Fruit fly (Drosophila melanogaster): ENCODE data around the gene Sry-beta.

Gene Sry-beta

dm6 chr3R:30046029-30047001, 6.8 kb downstream of the Sry-beta start, which contains the start of the genes RpL32 and CG7943 (continued):
- peak; percentile 95 for TF ChIP-seq lbe (GFP tag; optimal IDR thresholded peaks at IDR 0.05)
- TF ChIP-seq Meics (GFP tag; optimal IDR thresholded peaks at IDR 0.05): peak; percentile 97
- peak; percentile 97 for TF ChIP-seq sob (GFP tag; IDR thresholded peaks at IDR 0.05)
- peak; percentile 96 for TF ChIP-seq Atf6 (GFP tag; IDR thresholded peaks at IDR 0.05)
- peak; percentile 91 for TF ChIP-seq CG15011 (GFP tag; optimal IDR thresholded peaks at IDR 0.05)
- peak; percentile 78 for TF ChIP-seq Adf1 (GFP tag; IDR thresholded peaks at IDR 0.05)
- TF ChIP-seq toy (GFP tag; IDR thresholded peaks at IDR 0.05): peak; percentile 87
- TF ChIP-seq ham (GFP tag; IDR thresholded peaks at IDR 0.05): peak; percentile 89
- TF ChIP-seq CG15601 (tag; optimal IDR thresholded peaks at IDR 0.05): peak; percentile 83
- peak; percentile 85 for TF ChIP-seq nom (GFP tag; optimal IDR thresholded peaks at IDR 0.05)
- TF ChIP-seq CG6689 (GFP tag; IDR thresholded peaks at IDR 0.05): peak; percentile 92
- peak; percentile 94 for TF ChIP-seq ash1 (GFP tag; optimal IDR thresholded peaks at IDR 0.05)
- peak; percentile 100 for TF ChIP-seq tna (GFP tag; IDR thresholded peaks at IDR 0.05; ENCODE audit: partially characterized antibody)
- peak; percentile 81 for TF ChIP-seq fd102C (GFP tag; optimal IDR thresholded peaks at IDR 0.05)
- peak; percentile 85 for TF ChIP-seq CG7839 (tag; optimal IDR thresholded peaks at IDR 0.05)
- peak; percentile 100 for TF ChIP-seq Scr (GFP tag; IDR thresholded peaks at IDR 0.05; ENCODE audit: partially characterized antibody)
- TF ChIP-seq so (GFP tag; IDR thresholded peaks at IDR 0.05): peak; percentile 98
- TF ChIP-seq mirr (GFP tag; optimal IDR thresholded peaks at IDR 0.05): peak; percentile 95
- peak; percentile 96 for TF ChIP-seq CG18599 (GFP tag; optimal IDR thresholded peaks at IDR 0.05)
- peak; percentile 89 for TF ChIP-seq Vsx1 (GFP tag; optimal IDR thresholded peaks at IDR 0.05)
- peak; percentile 54 for TF ChIP-seq pros (GFP tag; optimal IDR thresholded peaks at IDR 0.05)
- peak; percentile 81 for TF ChIP-seq da (GFP tag; optimal IDR thresholded peaks at IDR 0.05)
- TF ChIP-seq zen (tag; optimal IDR thresholded peaks at IDR 0.05): peak; percentile 91
- peak; percentile 100 for TF ChIP-seq BEAF-32 (GFP tag; optimal IDR thresholded peaks at IDR 0.05)
- peak; percentile 90 for TF ChIP-seq HmgD (GFP tag; optimal IDR thresholded peaks at IDR 0.05)
- TF ChIP-seq CG17912 (GFP tag; optimal IDR thresholded peaks at IDR 0.05): peak; percentile 62
- TF ChIP-seq CG7745 (tag; optimal IDR thresholded peaks at IDR 0.05): no peak
- peak; percentile 82 for TF ChIP-seq wek (GFP tag; optimal IDR thresholded peaks at IDR 0.05)
- peak; percentile 83 for TF ChIP-seq jigr1 (GFP tag; IDR thresholded peaks at IDR 0.05)
- peak; percentile 94 for TF ChIP-seq CG11695 (GFP tag; IDR thresholded peaks at IDR 0.05)
- no peak for TF ChIP-seq lov (optimal IDR thresholded peaks at IDR 0.05)
- TF ChIP-seq lov (GFP tag; IDR thresholded peaks at IDR 0.05): peak; percentile 94
- TF ChIP-seq CoRest (tag; optimal IDR thresholded peaks at IDR 0.05): peak; percentile 85
- TF ChIP-seq Tbp (GFP tag; optimal IDR thresholded peaks at IDR 0.05): no peak
- no peak for TF ChIP-seq hth (optimal IDR thresholded peaks at IDR 0.05)
- peak; percentile 100 for TF ChIP-seq hbn (GFP tag; IDR thresholded peaks at IDR 0.05; ENCODE audit: partially characterized antibody)
- peak; percentile 88 for TF ChIP-seq fd96Cb (tag; optimal IDR thresholded peaks at IDR 0.05)
- TF ChIP-seq CG14667 (GFP tag; IDR thresholded peaks at IDR 0.05): peak; percentile 89
- peak; percentile 94 for TF ChIP-seq CG4328 (GFP tag; optimal IDR thresholded peaks at IDR 0.05)
- TF ChIP-seq CG11247 (GFP tag; IDR thresholded peaks at IDR 0.05): peak; percentile 96
- TF ChIP-seq MBD-R2 (GFP tag; IDR thresholded peaks at IDR 0.05): peak; percentile 89
- peak; percentile 86 for TF ChIP-seq grau (tag; optimal IDR thresholded peaks at IDR 0.05)
- peak; percentile 74 for TF ChIP-seq CG3065 (GFP tag; optimal IDR thresholded peaks at IDR 0.05)
- TF ChIP-seq Sry-β (GFP tag; optimal IDR thresholded peaks at IDR 0.05): peak; percentile 78
- TF ChIP-seq pan (optimal IDR thresholded peaks at IDR 0.05): no peak
- TF ChIP-seq pan (GFP tag; optimal IDR thresholded peaks at IDR 0.05 in 1 of 2, IDR thresholded peaks at IDR 0.05 in 1 of 2): peak in 1 of 2 experiments; percentile 96
- TF ChIP-seq CG12219 (GFP tag; optimal IDR thresholded peaks at IDR 0.05): peak; percentile 77
- peak; percentile 96 for TF ChIP-seq repo (GFP tag; optimal IDR thresholded peaks at IDR 0.05)

All from whole organism, embryonic.